Fruit fly (Drosophila melanogaster) whole organism, wandering third instar larva: ENCODE data around the gene Reph.

Experiments
- Abd-B ChIP-seq: fragments of >200 bp; optimal IDR thresholded peaks from 2 replicates; lab custom pipeline; 2017; ENCODE audit warnings: missing biosample characterization, missing genetic modification characterization
- CG32264 ChIP-seq: fragments of 200-800 bp; sonication (Bioruptor generic); optimal IDR thresholded peaks from 2 replicates; lab custom pipeline; 2016; ENCODE audit warnings: missing biosample characterization, missing genetic modification characterization
- CG9705 ChIP-seq: fragments of 200-800 bp; sonication (Bioruptor generic); optimal IDR thresholded peaks from 2 replicates; lab custom pipeline; 2018; ENCODE audit warnings: missing biosample characterization, mild to moderate bottlenecking, missing genetic modification characterization
- CrebA ChIP-seq: fragments of 200-800 bp; sonication (Bioruptor generic); optimal IDR thresholded peaks from 2 replicates; lab custom pipeline; 2016; ENCODE audit warnings: missing biosample characterization, mild to moderate bottlenecking, missing genetic modification characterization, borderline replicate concordance
- Dfd ChIP-seq: fragments of >200 bp; optimal IDR thresholded peaks from 2 replicates; lab custom pipeline; 2017; ENCODE audit warnings: missing biosample characterization, missing genetic modification characterization
- Dif ChIP-seq: fragments of 200-275, 200-300 bp; sonication (Bioruptor generic); optimal IDR thresholded peaks from 2 replicates; lab custom pipeline; 2018; ENCODE audit warnings: missing biosample characterization, missing genetic modification characterization; ENCODE audit not compliant: partially characterized antibody
- GATAd ChIP-seq: sonication (Bioruptor generic); optimal IDR thresholded peaks from 2 replicates; lab custom pipeline; 2016; ENCODE audit warnings: missing biosample characterization, missing genetic modification characterization
- HLH106 ChIP-seq: fragments of 200-800 bp; optimal IDR thresholded peaks from 3 replicates; lab custom pipeline; 2019; ENCODE audit warnings: missing biosample characterization, mild to moderate bottlenecking, missing genetic modification characterization, moderate library complexity
- Hnf4 ChIP-seq: fragments of 200-800 bp; sonication (Bioruptor generic); optimal IDR thresholded peaks from 2 replicates; lab custom pipeline; 2016; ENCODE audit warnings: missing biosample characterization, mild to moderate bottlenecking, missing genetic modification characterization
- Hr78 ChIP-seq: fragments of >200 bp; optimal IDR thresholded peaks from 2 replicates; lab custom pipeline; 2017; ENCODE audit warnings: missing biosample characterization, missing genetic modification characterization
- Hr83 ChIP-seq: fragments of 200-300 bp; sonication (Bioruptor generic); optimal IDR thresholded peaks from 2 replicates; lab custom pipeline; 2016; ENCODE audit warnings: missing biosample characterization, mild to moderate bottlenecking, missing genetic modification characterization, moderate library complexity; ENCODE audit not compliant: poor library complexity, severe bottlenecking
- Jra ChIP-seq: sonication (Bioruptor generic); optimal IDR thresholded peaks from 2 replicates; lab custom pipeline; 2016; ENCODE audit warnings: missing biosample characterization, missing genetic modification characterization
- Mio ChIP-seq: sonication (Bioruptor generic); optimal IDR thresholded peaks from 2 replicates; lab custom pipeline; 2016; ENCODE audit warnings: missing biosample characterization, missing genetic modification characterization
- Myc ChIP-seq: fragments of >200 bp; optimal IDR thresholded peaks from 2 replicates; lab custom pipeline; 2017
- N ChIP-seq: fragments of >200 bp; optimal IDR thresholded peaks from 2 replicates; lab custom pipeline; 2018; ENCODE audit warnings: missing biosample characterization, missing external identifiers, missing genetic modification characterization
- OdsH ChIP-seq: fragments of 200-800 bp; sonication (Bioruptor generic); optimal IDR thresholded peaks from 2 replicates; lab custom pipeline; 2016; ENCODE audit warnings: missing biosample characterization, mild to moderate bottlenecking, missing genetic modification characterization
- Rel ChIP-seq, 2 experiments: fragments of 200-800 bp; sonication (Bioruptor generic) in 1 of 2; optimal IDR thresholded peaks; 2 replicates in 1 of 2; 3 replicates in 1 of 2; lab custom pipeline; 2016 to 2019; ENCODE audit warnings: mild to moderate bottlenecking in 2 of 2, missing biosample characterization in 2 of 2, missing genetic modification characterization in 2 of 2, moderate library complexity in 1 of 2
- Sp1 ChIP-seq: fragments of 200-800 bp; sonication (Bioruptor generic); optimal IDR thresholded peaks from 3 replicates; lab custom pipeline; 2019; ENCODE audit warnings: missing biosample characterization, mild to moderate bottlenecking, missing genetic modification characterization, moderate library complexity
- Vsx2 ChIP-seq: fragments of 200-300, 225-300 bp; sonication (Bioruptor generic); optimal IDR thresholded peaks from 2 replicates; lab custom pipeline; 2018; ENCODE audit warnings: missing biosample characterization, missing genetic modification characterization; ENCODE audit not compliant: partially characterized antibody
- br ChIP-seq: fragments of 200-800 bp; sonication (Bioruptor generic); optimal IDR thresholded peaks from 2 replicates; lab custom pipeline; 2016; ENCODE audit warnings: missing biosample characterization, missing genetic modification characterization
- brk ChIP-seq: fragments of 200-800 bp; sonication (Bioruptor generic); optimal IDR thresholded peaks from 2 replicates; lab custom pipeline; 2016; ENCODE audit warnings: missing biosample characterization, mild to moderate bottlenecking, missing genetic modification characterization
- dl ChIP-seq, 2 experiments: fragments of 175-275, 200-275 bp in 1 of 2; fragments of 200-275 bp in 1 of 2; sonication (Bioruptor generic); optimal IDR thresholded peaks; lab custom pipeline; 2018; ENCODE audit warnings: mild to moderate bottlenecking in 2 of 2, missing biosample characterization in 2 of 2, missing genetic modification characterization in 2 of 2, moderate library complexity in 2 of 2; ENCODE audit not compliant: partially characterized antibody in 2 of 2, insufficient read depth in 1 of 2
- dmrt93B ChIP-seq: fragments of 200-800 bp; sonication (Bioruptor generic); optimal IDR thresholded peaks from 2 replicates; lab custom pipeline; 2018; ENCODE audit warnings: missing biosample characterization, mild to moderate bottlenecking, missing genetic modification characterization
- dsf ChIP-seq: sonication (Bioruptor generic); optimal IDR thresholded peaks from 2 replicates; lab custom pipeline; 2016; ENCODE audit warnings: missing biosample characterization, missing genetic modification characterization, borderline replicate concordance
- ey ChIP-seq: fragments of 200-800 bp; sonication (Bioruptor generic); optimal IDR thresholded peaks from 2 replicates; lab custom pipeline; 2016; ENCODE audit warnings: missing biosample characterization, missing genetic modification characterization
- foxo ChIP-seq, 2 experiments: fragments of 200-800 bp; sonication (Bioruptor generic); optimal IDR thresholded peaks; 2 replicates in 1 of 2; 3 replicates in 1 of 2; lab custom pipeline; 2016 to 2017; ENCODE audit warnings: missing biosample characterization in 2 of 2, missing genetic modification characterization in 2 of 2
- fru ChIP-seq: fragments of 200-800 bp; sonication (Bioruptor generic); optimal IDR thresholded peaks from 3 replicates; lab custom pipeline; 2016; ENCODE audit warnings: missing biosample characterization, mild to moderate bottlenecking, missing genetic modification characterization
- h ChIP-seq: fragments of 200-800 bp; sonication (Bioruptor generic); optimal IDR thresholded peaks from 3 replicates; lab custom pipeline; 2016; ENCODE audit warnings: missing biosample characterization, mild to moderate bottlenecking, missing genetic modification characterization
- jim ChIP-seq: fragments of 175-275, 200-325 bp; sonication (Bioruptor generic); optimal IDR thresholded peaks from 2 replicates; lab custom pipeline; 2016; ENCODE audit warnings: missing biosample characterization, mild to moderate bottlenecking, missing genetic modification characterization
- lola ChIP-seq: fragments of >200 bp; optimal IDR thresholded peaks from 2 replicates; lab custom pipeline; 2017; ENCODE audit warnings: missing biosample characterization, missing genetic modification characterization
- pan ChIP-seq: fragments of >200 bp; optimal IDR thresholded peaks from 2 replicates; lab custom pipeline; 2017
- psq ChIP-seq: fragments of 200-800 bp; sonication (Bioruptor generic); optimal IDR thresholded peaks from 3 replicates; lab custom pipeline; 2017; ENCODE audit warnings: missing biosample characterization, mild to moderate bottlenecking, missing genetic modification characterization, moderate library complexity
- rgr ChIP-seq: fragments of 200-800 bp; sonication (Bioruptor generic); optimal IDR thresholded peaks from 3 replicates; lab custom pipeline; 2016; ENCODE audit warnings: missing biosample characterization, mild to moderate bottlenecking, missing genetic modification characterization
- sage ChIP-seq: fragments of 200-800 bp; sonication (Bioruptor generic); optimal IDR thresholded peaks from 2 replicates; lab custom pipeline; 2016; ENCODE audit warnings: missing biosample characterization, mild to moderate bottlenecking, missing genetic modification characterization
- sv ChIP-seq: fragments of 200-800 bp; sonication (Bioruptor generic); optimal IDR thresholded peaks from 3 replicates; lab custom pipeline; 2016; ENCODE audit warnings: missing biosample characterization, missing genetic modification characterization
- tai ChIP-seq: sonication (Bioruptor generic); optimal IDR thresholded peaks from 2 replicates; lab custom pipeline; 2016; ENCODE audit warnings: missing biosample characterization, missing genetic modification characterization
- usp ChIP-seq: fragments of >200 bp; optimal IDR thresholded peaks from 2 replicates; lab custom pipeline; 2017; ENCODE audit warnings: missing biosample characterization, missing genetic modification characterization
- woc ChIP-seq: sonication (Bioruptor generic); optimal IDR thresholded peaks from 2 replicates; lab custom pipeline; 2016; ENCODE audit warnings: missing biosample characterization, mild to moderate bottlenecking, missing genetic modification characterization

The Reph gene

dm6 chr2L:3806197-3807030 is 3.1 kb downstream of the Reph start:
- TF ChIP-seq fru (GFP tag; lab: Kevin White, UChicago) (peak; percentile 65), foxo (GFP tag; optimal IDR thresholded peaks at IDR 0.05; lab: Kevin White, UChicago) (peak in 1 of 2 experiments; percentile 15), Dif (GFP tag; lab: Kevin White, UChicago) (no peak), psq (GFP tag; lab: Kevin White, UChicago) (peak; percentile 87), woc (no peak), lola (GFP tag; lab: Kevin White, UChicago) (no peak)

- TF ChIP-seq lola (GFP tag; lab: Kevin White, UChicago), result no peak
- TF ChIP-seq br (GFP tag; lab: Kevin White, UChicago), result no peak
- no peak for TF ChIP-seq Vsx2
- TF ChIP-seq OdsH, result no peak
- no peak for TF ChIP-seq Dfd (GFP tag; lab: Kevin White, UChicago)
- TF ChIP-seq dsf (GFP tag; lab: Kevin White, UChicago), result no peak
- TF ChIP-seq rgr (GFP tag; lab: Kevin White, UChicago), result no peak
- TF ChIP-seq foxo (GFP tag; optimal IDR thresholded peaks at IDR 0.05; lab: Kevin White, UChicago), result peak in 1 of 2 experiments; percentile 15
- TF ChIP-seq Abd-B, result no peak
- TF ChIP-seq Hnf4 (GFP tag; lab: Kevin White, UChicago), result peak; percentile 70
- TF ChIP-seq Hr83 (GFP tag; lab: Kevin White, UChicago), result no peak
- TF ChIP-seq Jra (GFP tag; lab: Kevin White, UChicago), result no peak
- TF ChIP-seq Dif (GFP tag; lab: Kevin White, UChicago), result no peak
- TF ChIP-seq dmrt93B (GFP tag; lab: Kevin White, UChicago), result no peak
- no peak for TF ChIP-seq Mio (GFP tag; lab: Kevin White, UChicago)
- no peak for TF ChIP-seq CG9705 (GFP tag; lab: Kevin White, UChicago)
- no peak for TF ChIP-seq jim (GFP tag; lab: Kevin White, UChicago)
- no peak for TF ChIP-seq pan (lab: Kevin White, UChicago)
- TF ChIP-seq sv (GFP tag; lab: Kevin White, UChicago), result peak; percentile 66
- no peak for TF ChIP-seq h
- TF ChIP-seq dl (GFP tag; optimal IDR thresholded peaks at IDR 0.05; lab: Kevin White, UChicago; ENCODE audit: insufficient read depth in 1 of 2, partially characterized antibody in 2 of 2), result no peak
- no peak for TF ChIP-seq Hr78 (GFP tag; lab: Kevin White, UChicago)
- TF ChIP-seq CG32264 (GFP tag; lab: Kevin White, UChicago), result no peak
- TF ChIP-seq HLH106, result no peak
- no peak for TF ChIP-seq usp (GFP tag; lab: Kevin White, UChicago)
- no peak for TF ChIP-seq Sp1 (GFP tag; lab: Kevin White, UChicago)
- no peak for TF ChIP-seq CrebA (GFP tag; lab: Kevin White, UChicago)
- TF ChIP-seq fru (GFP tag; lab: Kevin White, UChicago), result peak; percentile 10
- TF ChIP-seq GATAd (GFP tag; lab: Kevin White, UChicago), result peak; percentile 81
- TF ChIP-seq tai (GFP tag; lab: Kevin White, UChicago), result peak; percentile 51
- peak; percentile 69 for TF ChIP-seq N
- TF ChIP-seq sage (GFP tag; lab: Kevin White, UChicago), result no peak
- TF ChIP-seq ey (GFP tag; lab: Kevin White, UChicago), result no peak
- TF ChIP-seq Myc (lab: Kevin White, UChicago), result peak; percentile 56
- TF ChIP-seq brk, result no peak
- TF ChIP-seq psq (GFP tag; lab: Kevin White, UChicago), result no peak
- no peak for TF ChIP-seq woc
- no peak for TF ChIP-seq Rel (GFP tag; optimal IDR thresholded peaks at IDR 0.05; lab: Kevin White, UChicago)
- TF ChIP-seq Rel (tag; optimal IDR thresholded peaks at IDR 0.05; lab: Kevin White, UChicago), result no peak
- TF ChIP-seq, all 38 proteins: peak for 8
These were observed 10.0 kb downstream of the Reph start, which contains the start of gene CG3407 for dm6 chr2L:3813255-3813875. Gene CG3407, minus strand, starts transcription at chr2L:3813410.
